Worm (Caenorhabditis elegans) whole organism, L3 larva: ENCODE data around the gene wht-1.
A peak's percentile ranks its signal among the peaks of the same experiment; 100 is the strongest.

Source experiments
- ama-1 ChIP-seq: fragments of 150-350 bp; optimal IDR thresholded peaks from 2 replicates; lab custom pipeline; 2018
- elt-1 ChIP-seq: fragments of 150-350 bp; optimal IDR thresholded peaks from 2 replicates; lab custom pipeline; 2014; ENCODE audit warnings: missing biosample characterization, missing genetic modification characterization
- elt-2 ChIP-seq: sonication (generic microtip); optimal IDR thresholded peaks from 2 replicates; lab custom pipeline; 2016; ENCODE audit warnings: missing genetic modification reagents, mild to moderate bottlenecking, missing genetic modification characterization, missing compliant biosample characterization
- fkh-10 ChIP-seq: sonication (generic microtip); optimal IDR thresholded peaks from 2 replicates; lab custom pipeline; 2017; ENCODE audit warnings: missing biosample characterization, missing genetic modification reagents, missing genetic modification characterization
- jun-1 ChIP-seq: fragments of 150-350 bp; optimal IDR thresholded peaks from 2 replicates; lab custom pipeline; 2014; ENCODE audit warnings: missing biosample characterization, missing genetic modification reagents, missing genetic modification characterization
- nfya-1 ChIP-seq: sonication (generic microtip); optimal IDR thresholded peaks from 2 replicates; lab custom pipeline; 2017; ENCODE audit warnings: missing genetic modification characterization, mild to moderate bottlenecking, missing compliant biosample characterization, antibody characterized with exemption, moderate library complexity; ENCODE audit not compliant: insufficient read depth
- nhr-11 ChIP-seq: fragments of 150-350 bp; optimal IDR thresholded peaks from 2 replicates; lab custom pipeline; 2014; ENCODE audit warnings: missing biosample characterization, missing genetic modification characterization
- nhr-12 ChIP-seq: fragments of 150-350 bp; optimal IDR thresholded peaks from 2 replicates; lab custom pipeline; 2014; ENCODE audit warnings: missing biosample characterization, missing genetic modification characterization
- nhr-28 ChIP-seq: fragments of 150-350 bp; optimal IDR thresholded peaks from 2 replicates; lab custom pipeline; 2014; ENCODE audit warnings: missing biosample characterization, missing genetic modification characterization
- nhr-76 ChIP-seq: fragments of 150-350 bp; sonication (generic microtip); optimal IDR thresholded peaks from 5 replicates; lab custom pipeline; 2014; ENCODE audit warnings: missing biosample characterization, missing genetic modification characterization
- snpc-4 ChIP-seq: fragments of 150-350 bp; optimal IDR thresholded peaks from 2 replicates; lab custom pipeline; 2014; ENCODE audit warnings: missing biosample characterization, missing genetic modification characterization
- unc-62 ChIP-seq: fragments of 150-350 bp; sonication (generic microtip); optimal IDR thresholded peaks from 4 replicates; lab custom pipeline; 2014; ENCODE audit warnings: missing biosample characterization, missing genetic modification reagents, missing genetic modification characterization

ce11 chrIII:6132068-6132467, 44.5 kb upstream of the wht-1 start:
- TF ChIP-seq nhr-11 (tag; lab: Kevin White, UChicago) (no peak), unc-62 (GFP tag; lab: Kevin White, UChicago) (no peak), elt-1 (tag; lab: Kevin White, UChicago) (peak; percentile 98), elt-2 (peak; percentile 44), fkh-10 (GFP tag; lab: Kevin White, UChicago) (no peak), nhr-76 (tag; lab: Kevin White, UChicago) (no peak), nfya-1 (tag; lab: Kevin White, UChicago) (peak; percentile 10), snpc-4 (no peak), nhr-12 (tag; lab: Kevin White, UChicago) (no peak), ama-1 (lab: Kevin White, UChicago) (peak; percentile 21), nhr-28 (tag; lab: Kevin White, UChicago) (no peak), jun-1 (tag; lab: Kevin White, UChicago) (no peak)
